Fruit fly (Drosophila melanogaster) whole organism, embryonic: ENCODE data around the gene CG34039.
A peak's percentile ranks its signal among the peaks of the same experiment; 100 is the strongest.

Experiments used
- Blimp-1 ChIP-seq: fragments of 200-800 bp; sonication (Bioruptor generic); optimal IDR thresholded peaks from 3 replicates; lab custom pipeline; 2018; ENCODE audit warnings: missing biosample characterization, missing genetic modification characterization, mild to moderate bottlenecking, moderate library complexity, missing genetic modification reagents
- CG10267 ChIP-seq: fragments of 200-800 bp; sonication (Bioruptor generic); optimal IDR thresholded peaks from 2 replicates; lab custom pipeline; 2018; ENCODE audit warnings: missing biosample characterization, mild to moderate bottlenecking, missing genetic modification characterization, moderate library complexity
- CG11504 ChIP-seq: fragments of 200-800 bp; sonication (Bioruptor generic); optimal IDR thresholded peaks from 3 replicates; lab custom pipeline; 2019; ENCODE audit warnings: missing biosample characterization, mild to moderate bottlenecking, missing genetic modification characterization, moderate library complexity
- CG12071 ChIP-seq: fragments of 200-800 bp; sonication (Bioruptor generic); optimal IDR thresholded peaks from 3 replicates; lab custom pipeline; 2018; ENCODE audit warnings: missing biosample characterization, mild to moderate bottlenecking, missing genetic modification characterization
- CG12391 ChIP-seq: fragments of 200-800 bp; sonication (Bioruptor generic); optimal IDR thresholded peaks from 3 replicates; lab custom pipeline; 2018; ENCODE audit warnings: missing biosample characterization, mild to moderate bottlenecking, missing genetic modification characterization, moderate library complexity
- CG14710 ChIP-seq: fragments of 200-800 bp; sonication (Bioruptor generic); optimal IDR thresholded peaks from 3 replicates; lab custom pipeline; 2019; ENCODE audit warnings: missing biosample characterization, mild to moderate bottlenecking, missing genetic modification characterization, moderate library complexity
- CG1603 ChIP-seq: fragments of 200-800 bp; sonication (Bioruptor generic); optimal IDR thresholded peaks from 2 replicates; lab custom pipeline; 2019; ENCODE audit warnings: missing biosample characterization, mild to moderate bottlenecking, missing genetic modification characterization, moderate library complexity
- CG17186 ChIP-seq: fragments of 200-800 bp; sonication (Bioruptor generic); optimal IDR thresholded peaks from 3 replicates; lab custom pipeline; 2017; ENCODE audit warnings: missing biosample characterization, missing genetic modification reagents, missing genetic modification characterization
- CG18262 ChIP-seq: fragments of 200-800 bp; optimal IDR thresholded peaks from 3 replicates; lab custom pipeline; 2019; ENCODE audit warnings: missing biosample characterization, mild to moderate bottlenecking, missing genetic modification characterization, moderate library complexity
- CG2712 ChIP-seq: fragments of 200-800 bp; optimal IDR thresholded peaks from 3 replicates; lab custom pipeline; 2019; ENCODE audit warnings: missing biosample characterization, mild to moderate bottlenecking, missing genetic modification characterization, moderate library complexity
- CG30403 ChIP-seq: fragments of 200-800 bp; sonication (Bioruptor generic); optimal IDR thresholded peaks from 3 replicates; lab custom pipeline; 2016; ENCODE audit warnings: missing biosample characterization, missing genetic modification characterization
- CG31224 ChIP-seq: fragments of 200-800 bp; sonication (Bioruptor generic); IDR thresholded peaks from 2 replicates; pipeline ENCODE4 v1.3.6; 2022; ENCODE audit warnings: missing biosample characterization, missing genetic modification characterization
- CG31441 ChIP-seq: fragments of 200-800 bp; sonication (Bioruptor generic); IDR thresholded peaks from 2 replicates; pipeline ENCODE4 v1.3.6; 2022; ENCODE audit warnings: missing biosample characterization, missing genetic modification characterization
- CG32767 ChIP-seq: fragments of 200-800 bp; sonication (Bioruptor generic); IDR thresholded peaks from 2 replicates; pipeline ENCODE4 v1.3.6; 2022; ENCODE audit warnings: missing biosample characterization, missing genetic modification characterization
- CG33557 ChIP-seq: fragments of 200-800 bp; sonication (Bioruptor generic); optimal IDR thresholded peaks from 2 replicates; lab custom pipeline; 2019; ENCODE audit warnings: missing biosample characterization, mild to moderate bottlenecking, missing genetic modification characterization, moderate library complexity
- CG3847 ChIP-seq: fragments of 200-800 bp; sonication (Bioruptor generic); IDR thresholded peaks from 2 replicates; pipeline ENCODE4 v1.3.6; 2022; ENCODE audit warnings: missing biosample characterization, missing genetic modification characterization
- CG5245 ChIP-seq: fragments of 200-800 bp; sonication (Bioruptor generic); optimal IDR thresholded peaks from 3 replicates; lab custom pipeline; 2016; ENCODE audit warnings: missing biosample characterization, missing genetic modification characterization
- CG6175 ChIP-seq: fragments of 200-800 bp; sonication (Bioruptor generic); IDR thresholded peaks from 3 replicates; pipeline ENCODE4 v1.3.6; 2022; ENCODE audit warnings: missing biosample characterization, missing genetic modification characterization
- CG7556 ChIP-seq: fragments of 200-800 bp; sonication (Bioruptor generic); optimal IDR thresholded peaks from 2 replicates; lab custom pipeline; 2017; ENCODE audit warnings: missing biosample characterization, mild to moderate bottlenecking, missing genetic modification characterization
- CG7839 ChIP-seq: fragments of 200-800 bp; sonication (Bioruptor generic); optimal IDR thresholded peaks from 3 replicates; lab custom pipeline; 2018; ENCODE audit warnings: missing biosample characterization, mild to moderate bottlenecking, missing genetic modification characterization, moderate library complexity
- CG7987 ChIP-seq: fragments of 200-800 bp; sonication (Bioruptor generic); optimal IDR thresholded peaks from 2 replicates; lab custom pipeline; 2018; ENCODE audit warnings: missing biosample characterization, mild to moderate bottlenecking, missing genetic modification characterization, moderate library complexity
- CG8765 ChIP-seq: fragments of 200-800 bp; sonication (Bioruptor generic); IDR thresholded peaks from 2 replicates; pipeline ENCODE4 v1.3.6; 2022; ENCODE audit warnings: missing biosample characterization, missing genetic modification characterization
- CoRest ChIP-seq: fragments of 200-800 bp; sonication (Bioruptor generic); optimal IDR thresholded peaks from 3 replicates; lab custom pipeline; 2018; ENCODE audit warnings: missing biosample characterization, mild to moderate bottlenecking, missing genetic modification characterization, moderate library complexity
- D ChIP-seq, 2 experiments: fragments of 200-800 bp in 1 of 2; fragments of >200 bp in 1 of 2; sonication (Bioruptor generic) in 1 of 2; optimal IDR thresholded peaks; 2 replicates in 1 of 2; 3 replicates in 1 of 2; lab custom pipeline; 2017; ENCODE audit warnings: mild to moderate bottlenecking in 1 of 2, missing biosample characterization in 1 of 2, missing genetic modification characterization in 1 of 2, missing genetic modification reagents in 1 of 2
- Dbx ChIP-seq: fragments of 200-800 bp; sonication (Bioruptor generic); IDR thresholded peaks from 3 replicates; pipeline ENCODE4 v1.3.6; 2022; ENCODE audit warnings: missing biosample characterization, missing genetic modification characterization
- Meics ChIP-seq: fragments of 200-800 bp; sonication (Bioruptor generic); optimal IDR thresholded peaks from 2 replicates; lab custom pipeline; 2017; ENCODE audit warnings: missing biosample characterization, mild to moderate bottlenecking, missing genetic modification characterization
- Mes4 ChIP-seq: fragments of 200-800 bp; sonication (Bioruptor generic); optimal IDR thresholded peaks from 2 replicates; lab custom pipeline; 2016; ENCODE audit warnings: missing biosample characterization, missing genetic modification characterization
- Oli ChIP-seq: fragments of 200-800 bp; sonication (Bioruptor generic); optimal IDR thresholded peaks from 2 replicates; lab custom pipeline; 2018; ENCODE audit warnings: missing biosample characterization, mild to moderate bottlenecking, missing genetic modification characterization, moderate library complexity
- PHDP ChIP-seq: fragments of 200-800 bp; sonication (Bioruptor generic); optimal IDR thresholded peaks from 3 replicates; lab custom pipeline; 2018; ENCODE audit warnings: missing biosample characterization, mild to moderate bottlenecking, missing genetic modification characterization, moderate library complexity
- Sox100B ChIP-seq: fragments of 200-800 bp; sonication (Bioruptor generic); optimal IDR thresholded peaks from 3 replicates; lab custom pipeline; 2018; ENCODE audit warnings: missing biosample characterization, mild to moderate bottlenecking, missing genetic modification characterization
- ac ChIP-seq: fragments of 200-800 bp; sonication (Bioruptor generic); optimal IDR thresholded peaks from 3 replicates; lab custom pipeline; 2017; ENCODE audit warnings: missing biosample characterization, mild to moderate bottlenecking, missing genetic modification characterization
- az2 ChIP-seq: fragments of 200-800 bp; sonication (Bioruptor generic); optimal IDR thresholded peaks from 3 replicates; lab custom pipeline; 2016; ENCODE audit warnings: missing biosample characterization, missing genetic modification characterization
- bsh ChIP-seq, 2 experiments: fragments of 200-800 bp; sonication (Bioruptor generic); optimal IDR thresholded peaks; 2 replicates each; lab custom pipeline; 2017 to 2018; ENCODE audit warnings: mild to moderate bottlenecking in 2 of 2, missing biosample characterization in 2 of 2, missing genetic modification characterization in 2 of 2, moderate library complexity in 1 of 2
- dmrt11E ChIP-seq: fragments of 200-800 bp; sonication (Bioruptor generic); optimal IDR thresholded peaks from 3 replicates; lab custom pipeline; 2018; ENCODE audit warnings: missing biosample characterization, mild to moderate bottlenecking, missing genetic modification characterization, moderate library complexity
- ewg ChIP-seq: fragments of 200-800 bp; sonication (Bioruptor generic); optimal IDR thresholded peaks from 3 replicates; lab custom pipeline; 2017; ENCODE audit warnings: mild to moderate bottlenecking, missing biosample characterization, missing genetic modification reagents, missing genetic modification characterization
- ftz-f1 ChIP-seq: fragments of 200-800 bp; sonication (Bioruptor generic); optimal IDR thresholded peaks from 2 replicates; lab custom pipeline; 2016; ENCODE audit warnings: missing biosample characterization, missing genetic modification characterization
- gcm ChIP-seq: fragments of 200-800 bp; sonication (Bioruptor generic); optimal IDR thresholded peaks from 2 replicates; lab custom pipeline; 2019; ENCODE audit warnings: missing biosample characterization, mild to moderate bottlenecking, missing genetic modification characterization, moderate library complexity
- gem ChIP-seq: fragments of 200-800 bp; sonication (Bioruptor generic); optimal IDR thresholded peaks from 2 replicates; lab custom pipeline; 2019; ENCODE audit warnings: missing biosample characterization, mild to moderate bottlenecking, missing genetic modification characterization, moderate library complexity
- her ChIP-seq: fragments of 200-800 bp; sonication (Bioruptor generic); optimal IDR thresholded peaks from 2 replicates; lab custom pipeline; 2016; ENCODE audit warnings: missing biosample characterization, missing genetic modification characterization
- lab ChIP-seq: fragments of 200-800 bp; sonication (Bioruptor generic); optimal IDR thresholded peaks from 3 replicates; lab custom pipeline; 2017; ENCODE audit warnings: missing biosample characterization, missing genetic modification characterization, mild to moderate bottlenecking, moderate library complexity, missing genetic modification reagents
- nmo ChIP-seq: fragments of 200-800 bp; sonication (Bioruptor generic); optimal IDR thresholded peaks from 2 replicates; lab custom pipeline; 2018; ENCODE audit warnings: missing biosample characterization, mild to moderate bottlenecking, missing genetic modification characterization, moderate library complexity
- ranshi ChIP-seq: fragments of 200-800 bp; sonication (Bioruptor generic); IDR thresholded peaks from 2 replicates; pipeline ENCODE4 v1.3.6; 2022; ENCODE audit warnings: missing biosample characterization, missing genetic modification characterization
- sim ChIP-seq: fragments of 200-800 bp; sonication (Bioruptor generic); IDR thresholded peaks from 2 replicates; pipeline ENCODE4 v1.3.6; 2022; ENCODE audit warnings: missing biosample characterization, missing genetic modification characterization
- slou ChIP-seq: fragments of 200-800 bp; sonication (Bioruptor generic); optimal IDR thresholded peaks from 3 replicates; lab custom pipeline; 2016; ENCODE audit warnings: missing biosample characterization, missing genetic modification characterization
- slp2 ChIP-seq: fragments of 200-800 bp; sonication (Bioruptor generic); optimal IDR thresholded peaks from 2 replicates; lab custom pipeline; 2016; ENCODE audit warnings: missing biosample characterization, missing genetic modification characterization
- so ChIP-seq: fragments of 200-800 bp; sonication (Bioruptor generic); IDR thresholded peaks from 3 replicates; pipeline ENCODE4 v1.3.6; 2022; ENCODE audit warnings: missing biosample characterization, missing genetic modification characterization
- tin ChIP-seq: fragments of 200-800 bp; sonication (Bioruptor generic); optimal IDR thresholded peaks from 3 replicates; lab custom pipeline; 2016; ENCODE audit warnings: missing biosample characterization, missing genetic modification characterization
- tio ChIP-seq: fragments of 200-800 bp; sonication (Bioruptor generic); optimal IDR thresholded peaks from 2 replicates; lab custom pipeline; 2017; ENCODE audit warnings: missing biosample characterization, missing genetic modification characterization, inconsistent platforms
- unpg ChIP-seq: fragments of 200-800 bp; sonication (Bioruptor generic); optimal IDR thresholded peaks from 3 replicates; lab custom pipeline; 2018; ENCODE audit warnings: missing biosample characterization, mild to moderate bottlenecking, missing genetic modification characterization, moderate library complexity
- zf30C ChIP-seq: fragments of 200-800 bp; sonication (Bioruptor generic); optimal IDR thresholded peaks from 3 replicates; lab custom pipeline; 2018; ENCODE audit warnings: missing biosample characterization, mild to moderate bottlenecking, missing genetic modification characterization

Gene CG34039

DNA sequence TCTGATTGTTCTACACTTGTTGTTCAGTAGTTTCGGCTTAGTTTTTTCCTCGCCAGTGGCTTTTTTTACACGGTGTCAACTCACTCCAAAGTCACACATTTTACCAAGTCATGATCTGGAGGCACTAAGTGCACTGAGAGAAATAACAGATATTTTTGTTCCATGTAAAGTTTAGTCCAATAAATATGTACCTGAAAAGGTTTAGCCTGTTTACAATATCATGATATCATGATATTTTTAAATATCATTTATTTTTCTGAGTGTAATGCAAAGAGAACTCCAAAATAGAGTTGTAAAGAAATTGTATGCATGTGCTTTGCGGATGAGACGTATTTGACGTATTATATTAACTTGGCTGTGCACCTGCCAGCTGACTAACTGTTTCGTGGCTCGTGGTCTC is 28.0 kb upstream of the CG34039 start (continued):
- TF ChIP-seq CG30403 (GFP tag; lab: Kevin White, UChicago) (peak; percentile 39), CG12071 (GFP tag; lab: Kevin White, UChicago) (no peak), ewg (GFP tag; lab: Kevin White, UChicago) (no peak), Blimp-1 (peak; percentile 65), CG10267 (tag; lab: Kevin White, UChicago) (peak; percentile 7), so (no peak), CG14710 (tag; lab: Kevin White, UChicago) (peak; percentile 19), dmrt11E (tag; lab: Kevin White, UChicago) (peak; percentile 41), CG7839 (tag; lab: Kevin White, UChicago) (peak; percentile 32), CG31441 (GFP tag; lab: Robert Waterston, UW) (0 out of 2 replicates have a peak, but pooled peaks have one; percentile 36), bsh (GFP tag; optimal IDR thresholded peaks at IDR 0.05; lab: Kevin White, UChicago) (peak in 1 of 2 experiments; percentile 39), gcm (no peak), CG33557 (GFP tag; lab: Kevin White, UChicago) (no peak), az2 (GFP tag; lab: Kevin White, UChicago) (peak; percentile 22), CG2712 (tag; lab: Kevin White, UChicago) (peak; percentile 26), CG3847 (GFP tag; lab: Robert Waterston, UW) (no peak), CG11504 (tag; lab: Kevin White, UChicago) (peak; percentile 62), tin (GFP tag; lab: Kevin White, UChicago) (peak; percentile 12), CG7556 (GFP tag; lab: Kevin White, UChicago) (peak; percentile 8), CG8765 (GFP tag; lab: Robert Waterston, UW) (no peak), CG7987 (GFP tag; lab: Kevin White, UChicago) (no peak), D (optimal IDR thresholded peaks at IDR 0.05; lab: Kevin White, UChicago) (no peak), D (GFP tag; optimal IDR thresholded peaks at IDR 0.05; lab: Kevin White, UChicago) (no peak), CG31224 (GFP tag; lab: Robert Waterston, UW) (no peak), CG18262 (peak; percentile 47), ac (GFP tag; lab: Kevin White, UChicago) (no peak), Oli (tag; lab: Kevin White, UChicago) (peak; percentile 32), slou (GFP tag; lab: Kevin White, UChicago) (no peak), zf30C (GFP tag; lab: Kevin White, UChicago) (no peak), ftz-f1 (no peak), slp2 (GFP tag; lab: Kevin White, UChicago) (no peak), tio (GFP tag; lab: Kevin White, UChicago) (peak; percentile 1), ranshi (GFP tag; lab: Robert Waterston, UW) (peak; percentile 32; the same call in 1 of the 2 replicates), CoRest (tag; lab: Kevin White, UChicago) (peak; percentile 30), Dbx (GFP tag; lab: Robert Waterston, UW) (0 out of 3 replicates have a peak, but pooled peaks have one; percentile 9), Sox100B (GFP tag; lab: Kevin White, UChicago) (peak; percentile 5), PHDP (tag; lab: Kevin White, UChicago) (peak; percentile 2), CG5245 (GFP tag; lab: Kevin White, UChicago) (peak; percentile 31), nmo (peak; percentile 3), gem (tag; lab: Kevin White, UChicago) (peak; percentile 59), Meics (GFP tag; lab: Kevin White, UChicago) (peak; percentile 7), CG1603 (tag; lab: Kevin White, UChicago) (no peak), CG32767 (GFP tag; lab: Robert Waterston, UW) (no peak), unpg (GFP tag; lab: Kevin White, UChicago) (peak; percentile 3), CG17186 (GFP tag; lab: Kevin White, UChicago) (no peak), lab (peak; percentile 45), her (GFP tag; lab: Kevin White, UChicago) (no peak), sim (GFP tag; lab: Robert Waterston, UW) (no peak), Mes4 (GFP tag; lab: Kevin White, UChicago) (no peak), CG12391 (tag; lab: Kevin White, UChicago) (peak; percentile 32), CG6175 (GFP tag; lab: Robert Waterston, UW) (no peak)
